Worm (Caenorhabditis elegans): ENCODE data around the gene alh-9.

alh-9 gene

DNA sequence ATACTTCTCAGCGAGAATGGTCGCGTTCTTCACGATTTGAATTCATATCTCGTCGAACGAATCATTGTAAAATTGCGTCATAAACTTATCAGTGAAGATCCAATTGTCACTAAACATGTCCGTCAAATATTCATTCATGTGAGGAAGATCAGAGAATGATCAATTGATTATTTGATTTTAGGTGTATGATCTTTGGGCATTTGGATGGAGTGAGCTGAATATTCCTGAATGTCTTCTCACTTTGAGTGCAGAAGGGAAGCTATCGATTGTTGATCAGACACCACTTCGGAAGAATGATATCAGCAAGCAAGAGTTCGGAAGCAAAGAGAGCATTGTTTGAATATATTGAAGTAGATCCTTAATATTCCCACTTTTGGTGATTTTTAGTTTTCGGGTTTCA lies 18.4 kb downstream of the alh-9 start:
- TF ChIP-seq ztf-29 (GFP tag; IDR thresholded peaks at IDR 0.05) (no peak), ztf-23 (GFP tag; IDR thresholded peaks at IDR 0.05) (no peak), T22C8.4 (GFP tag; IDR thresholded peaks at IDR 0.05) (no peak), klf-2 (GFP tag; conservative IDR thresholded peaks at IDR 0.05) (no peak), cog-1 (tag; optimal IDR thresholded peaks at IDR 0.05) (no peak), med-1 (GFP tag; optimal IDR thresholded peaks at IDR 0.05; ENCODE audit: insufficient read depth) (no peak), ref-1 (GFP tag; conservative IDR thresholded peaks at IDR 0.05) (no peak), tab-1 (GFP tag; IDR thresholded peaks at IDR 0.05) (no peak), flt-1 (GFP tag; IDR thresholded peaks at IDR 0.05) (no peak)

- TF ChIP-seq klf-2 (GFP tag; conservative IDR thresholded peaks at IDR 0.05) = no peak
- TF ChIP-seq ztf-23 (GFP tag; IDR thresholded peaks at IDR 0.05) = no peak
- no peak for TF ChIP-seq T22C8.4 (GFP tag; IDR thresholded peaks at IDR 0.05)
- no peak for TF ChIP-seq med-1 (GFP tag; optimal IDR thresholded peaks at IDR 0.05; ENCODE audit: insufficient read depth)
- TF ChIP-seq ref-1 (GFP tag; conservative IDR thresholded peaks at IDR 0.05) = no peak
- no peak for TF ChIP-seq ztf-29 (GFP tag; IDR thresholded peaks at IDR 0.05)
- TF ChIP-seq flt-1 (GFP tag; IDR thresholded peaks at IDR 0.05) = no peak
- no peak for TF ChIP-seq cog-1 (tag; optimal IDR thresholded peaks at IDR 0.05)
- no peak for TF ChIP-seq tab-1 (GFP tag; IDR thresholded peaks at IDR 0.05)
These were observed 19.0 kb downstream of the alh-9 start for ce11 chrIII:5874664-5875417.

- TF ChIP-seq ref-1 (GFP tag; conservative IDR thresholded peaks at IDR 0.05) (no peak), ztf-29 (GFP tag; IDR thresholded peaks at IDR 0.05) (no peak), tab-1 (GFP tag; IDR thresholded peaks at IDR 0.05) (no peak), T22C8.4 (GFP tag; IDR thresholded peaks at IDR 0.05) (no peak), ztf-23 (GFP tag; IDR thresholded peaks at IDR 0.05) (no peak), cog-1 (tag; optimal IDR thresholded peaks at IDR 0.05) (no peak), flt-1 (GFP tag; IDR thresholded peaks at IDR 0.05) (no peak), klf-2 (GFP tag; conservative IDR thresholded peaks at IDR 0.05) (no peak), med-1 (GFP tag; optimal IDR thresholded peaks at IDR 0.05; ENCODE audit: insufficient read depth) (no peak)
These were observed 19.5 kb downstream of the alh-9 start for ce11 chrIII:5875418-5875702.

DNA sequence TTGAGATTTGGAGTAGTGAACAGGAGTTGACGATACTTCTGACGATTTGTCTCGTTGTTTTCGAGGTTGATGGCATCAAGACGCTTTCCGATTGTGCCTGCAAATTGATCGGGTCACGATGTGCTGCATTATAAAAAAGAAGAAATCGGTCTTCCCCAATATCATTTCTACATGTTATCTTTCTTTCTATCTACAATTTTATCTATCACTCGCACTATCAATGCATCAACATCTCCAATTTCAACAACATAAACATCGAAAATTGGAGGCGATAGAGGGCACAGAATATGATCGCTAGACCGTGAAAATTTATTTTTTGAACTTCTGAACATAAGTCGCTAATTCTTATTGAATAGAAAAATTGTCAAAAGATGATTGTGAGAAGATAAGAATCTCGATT lies 19.9 kb downstream of the alh-9 start:
- TF ChIP-seq ztf-29 (GFP tag; IDR thresholded peaks at IDR 0.05) (no peak), tab-1 (GFP tag; IDR thresholded peaks at IDR 0.05) (no peak), med-1 (GFP tag; optimal IDR thresholded peaks at IDR 0.05; ENCODE audit: insufficient read depth) (no peak), T22C8.4 (GFP tag; IDR thresholded peaks at IDR 0.05) (no peak), flt-1 (GFP tag; IDR thresholded peaks at IDR 0.05) (no peak), cog-1 (tag; optimal IDR thresholded peaks at IDR 0.05) (no peak), ref-1 (GFP tag; conservative IDR thresholded peaks at IDR 0.05) (no peak), klf-2 (GFP tag; conservative IDR thresholded peaks at IDR 0.05) (no peak)

DNA sequence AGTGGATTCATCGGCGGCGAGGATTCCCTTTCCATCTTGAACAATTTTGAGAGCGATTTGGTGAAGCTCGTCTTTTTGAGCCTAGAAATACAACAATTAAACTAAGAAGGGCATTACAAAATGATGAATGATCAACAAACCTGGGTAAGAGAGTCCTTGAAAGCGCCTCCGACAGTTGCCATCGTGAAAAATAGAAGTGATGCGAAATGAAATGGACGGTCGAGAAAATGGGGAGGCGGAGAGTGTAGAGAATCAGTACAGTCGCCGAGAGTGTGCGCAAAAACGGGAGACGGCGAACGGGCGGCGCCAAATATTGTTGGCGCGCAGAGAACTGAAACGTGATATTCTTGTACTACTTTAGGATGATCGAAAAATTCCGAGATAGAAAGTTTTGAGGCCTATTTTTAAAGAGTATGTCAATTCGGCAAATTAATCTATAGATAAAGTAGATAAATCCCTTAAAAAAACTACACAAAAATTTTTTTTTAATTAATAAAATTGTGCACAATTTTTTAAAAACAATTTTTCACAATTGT lies 20.4 kb downstream of the alh-9 start, which contains the start of gene aldo-2:
aldo-2 (minus strand) TSS at position 486 of the 536 bp plus-strand sequence.
- TF ChIP-seq cog-1 (tag; optimal IDR thresholded peaks at IDR 0.05) (no peak), tab-1 (GFP tag; IDR thresholded peaks at IDR 0.05) (no peak), ref-1 (GFP tag; conservative IDR thresholded peaks at IDR 0.05) (no peak), klf-2 (GFP tag; conservative IDR thresholded peaks at IDR 0.05) (no peak), med-1 (GFP tag; optimal IDR thresholded peaks at IDR 0.05; ENCODE audit: insufficient read depth) (no peak), T22C8.4 (GFP tag; IDR thresholded peaks at IDR 0.05) (no peak), ztf-29 (GFP tag; IDR thresholded peaks at IDR 0.05) (no peak), flt-1 (GFP tag; IDR thresholded peaks at IDR 0.05) (no peak), ztf-23 (GFP tag; IDR thresholded peaks at IDR 0.05) (no peak)

- TF ChIP-seq ref-1 (GFP tag; conservative IDR thresholded peaks at IDR 0.05) (no peak), flt-1 (GFP tag; IDR thresholded peaks at IDR 0.05) (no peak), ztf-23 (GFP tag; IDR thresholded peaks at IDR 0.05) (no peak), cog-1 (tag; optimal IDR thresholded peaks at IDR 0.05) (no peak), ztf-29 (GFP tag; IDR thresholded peaks at IDR 0.05) (no peak), tab-1 (GFP tag; IDR thresholded peaks at IDR 0.05) (no peak), med-1 (GFP tag; optimal IDR thresholded peaks at IDR 0.05; ENCODE audit: insufficient read depth) (no peak), klf-2 (GFP tag; conservative IDR thresholded peaks at IDR 0.05) (no peak), T22C8.4 (GFP tag; IDR thresholded peaks at IDR 0.05) (no peak)
These were observed 21.2 kb downstream of the alh-9 start for ce11 chrIII:5876867-5877641.

- no peak for TF ChIP-seq ztf-29 (GFP tag; IDR thresholded peaks at IDR 0.05)
- TF ChIP-seq flt-1 (GFP tag; IDR thresholded peaks at IDR 0.05) = no peak
- no peak for TF ChIP-seq tab-1 (GFP tag; IDR thresholded peaks at IDR 0.05)
- no peak for TF ChIP-seq med-1 (GFP tag; optimal IDR thresholded peaks at IDR 0.05; ENCODE audit: insufficient read depth)
- TF ChIP-seq klf-2 (GFP tag; conservative IDR thresholded peaks at IDR 0.05) = no peak
- no peak for TF ChIP-seq ref-1 (GFP tag; conservative IDR thresholded peaks at IDR 0.05)
- TF ChIP-seq ztf-23 (GFP tag; IDR thresholded peaks at IDR 0.05) = no peak
- TF ChIP-seq cog-1 (tag; optimal IDR thresholded peaks at IDR 0.05) = no peak
- TF ChIP-seq T22C8.4 (GFP tag; IDR thresholded peaks at IDR 0.05) = no peak
These were observed 22.4 kb downstream of the alh-9 start, which contains the start of the genes mig-21 and F01F1.2 for ce11 chrIII:5878215-5878614. Gene mig-21, minus strand, starts transcription at chrIII:5878380. Gene F01F1.2, plus strand, starts transcription at chrIII:5878554.

ce11 chrIII:5879291-5879968 lies 23.6 kb downstream of the alh-9 start, which contains the start of gene hpo-10:
Gene hpo-10, plus strand, starts transcription at chrIII:5879489.
- TF ChIP-seq med-1 (GFP tag; optimal IDR thresholded peaks at IDR 0.05; ENCODE audit: insufficient read depth) (no peak), flt-1 (GFP tag; IDR thresholded peaks at IDR 0.05) (no peak), cog-1 (tag; optimal IDR thresholded peaks at IDR 0.05) (no peak), ztf-23 (GFP tag; IDR thresholded peaks at IDR 0.05) (no peak), T22C8.4 (GFP tag; IDR thresholded peaks at IDR 0.05) (peak; percentile 56)
